Worm (Caenorhabditis elegans): ENCODE data around the gene sfxn-1.1.

DNA sequence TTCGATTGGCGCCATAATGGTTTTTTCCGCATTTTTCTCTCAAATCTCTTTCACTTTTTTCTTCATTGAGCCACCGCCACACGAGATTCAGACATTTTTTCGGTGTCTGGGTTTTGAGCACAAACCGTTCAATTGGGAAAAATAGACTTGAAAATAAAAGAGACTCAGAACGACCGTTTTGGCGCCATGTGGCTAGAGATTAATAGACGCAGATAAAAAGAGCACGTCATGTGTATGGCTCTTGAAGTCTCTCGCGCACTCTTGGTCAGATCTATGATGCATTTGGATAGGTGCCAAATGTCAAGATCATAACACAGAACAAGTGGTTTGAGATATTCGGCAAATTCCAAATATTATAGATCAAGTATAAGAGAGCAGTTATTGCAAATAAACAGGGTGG is 37.3 kb downstream of the sfxn-1.1 start:
- no peak for TF ChIP-seq lin-13 (GFP tag; optimal IDR thresholded peaks at IDR 0.05)
- no peak for TF ChIP-seq unc-62 (GFP tag; optimal IDR thresholded peaks at IDR 0.05)
- TF ChIP-seq rnt-1 (tag; optimal IDR thresholded peaks at IDR 0.05): no peak
- no peak for TF ChIP-seq pqm-1 (tag; optimal IDR thresholded peaks at IDR 0.05)
